Worm (Caenorhabditis elegans) whole organism, L4 larva: Measurements from ENCODE around the gene gly-3.

Experiments
- R02D3.7 ChIP-seq: fragments of 150-350 bp; sonication (generic microtip); optimal IDR thresholded peaks from 3 replicates; lab custom pipeline; 2014; ENCODE audit warnings: missing biosample characterization, missing genetic modification characterization
- T20F7.1 ChIP-seq: fragments of 200-800 bp; sonication (Bioruptor generic); optimal IDR thresholded peaks from 2 replicates; lab custom pipeline; 2018; ENCODE audit warnings: mild to moderate bottlenecking, missing genetic modification characterization, missing compliant biosample characterization
- Y75B8A.6 ChIP-seq: fragments of 200-800 bp; sonication (Bioruptor generic); IDR thresholded peaks from 2 replicates; pipeline ENCODE4 v1.3.6; 2022; ENCODE audit warnings: missing genetic modification reagents, missing genetic modification characterization, missing compliant biosample characterization
- ZK546.5 ChIP-seq, 2 experiments: sonication (generic microtip); optimal IDR thresholded peaks; 2 replicates each; lab custom pipeline; 2017; ENCODE audit warnings: missing biosample characterization in 2 of 2, missing genetic modification characterization in 2 of 2
- aha-1 ChIP-seq: fragments of 150-350 bp; peaks from one replicate; lab custom pipeline; 2014; ENCODE audit warnings: missing biosample characterization, missing genetic modification characterization
- ceh-28 ChIP-seq: fragments of 150-350 bp; optimal IDR thresholded peaks from 2 replicates; lab custom pipeline; 2014; ENCODE audit warnings: missing biosample characterization, missing genetic modification reagents, missing genetic modification characterization
- ctbp-1 ChIP-seq: fragments of 200-800 bp; sonication (Bioruptor generic); IDR thresholded peaks from 2 replicates; pipeline ENCODE4 v1.3.6; 2022; ENCODE audit warnings: missing genetic modification reagents, missing genetic modification characterization, missing compliant biosample characterization
- daf-16 ChIP-seq, 3 experiments: sonication (generic microtip); optimal IDR thresholded peaks; 2 replicates each; lab custom pipeline; 2016 to 2017; ENCODE audit warnings: missing genetic modification characterization in 3 of 3, missing genetic modification reagents in 3 of 3, mild to moderate bottlenecking in 2 of 3, missing compliant biosample characterization in 2 of 3, missing biosample characterization in 1 of 3, moderate library complexity in 1 of 3
- daf-8 ChIP-seq: fragments of 200-800 bp; sonication (Bioruptor generic); IDR thresholded peaks from 2 replicates; pipeline ENCODE4 v1.3.6; 2022; ENCODE audit warnings: missing genetic modification characterization, missing compliant biosample characterization
- dmd-8 ChIP-seq: fragments of 200-800 bp; sonication (Bioruptor generic); IDR thresholded peaks from 2 replicates; pipeline ENCODE4 v1.3.6; 2022; ENCODE audit warnings: missing genetic modification characterization, missing compliant biosample characterization
- dpl-1 ChIP-seq: fragments of 150-350 bp; optimal IDR thresholded peaks from 2 replicates; lab custom pipeline; 2014; ENCODE audit warnings: missing biosample characterization, missing genetic modification reagents, missing genetic modification characterization
- duxl-1 ChIP-seq: sonication (generic microtip); optimal IDR thresholded peaks from 2 replicates; lab custom pipeline; 2016; ENCODE audit warnings: mild to moderate bottlenecking, missing genetic modification characterization, moderate library complexity, missing compliant biosample characterization; ENCODE audit not compliant: poor library complexity
- dve-1 ChIP-seq: sonication (generic microtip); optimal IDR thresholded peaks from 2 replicates; lab custom pipeline; 2017; ENCODE audit warnings: antibody characterized with exemption, mild to moderate bottlenecking, missing genetic modification characterization, missing compliant biosample characterization; ENCODE audit not compliant: insufficient read depth
- fkh-10 ChIP-seq: fragments of 150-350 bp; optimal IDR thresholded peaks from 2 replicates; lab custom pipeline; 2014; ENCODE audit warnings: missing biosample characterization, missing genetic modification reagents, missing genetic modification characterization
- fos-1 ChIP-seq: fragments of 150-350 bp; optimal IDR thresholded peaks from 2 replicates; lab custom pipeline; 2014; ENCODE audit warnings: missing biosample characterization, missing genetic modification characterization
- hif-1 ChIP-seq, 2 experiments: sonication (generic microtip); optimal IDR thresholded peaks; 2 replicates each; lab custom pipeline; 2016 to 2017; ENCODE audit warnings: missing compliant biosample characterization in 2 of 2, missing genetic modification characterization in 2 of 2, missing genetic modification reagents in 2 of 2, missing genotype in 2 of 2, mild to moderate bottlenecking in 1 of 2
- hlh-30 ChIP-seq: sonication (generic microtip); optimal IDR thresholded peaks from 2 replicates; lab custom pipeline; 2017; ENCODE audit warnings: antibody characterized with exemption, mild to moderate bottlenecking, missing genetic modification characterization, missing compliant biosample characterization; ENCODE audit not compliant: insufficient read depth
- jun-1 ChIP-seq: fragments of 150-350 bp; optimal IDR thresholded peaks from 2 replicates; lab custom pipeline; 2014; ENCODE audit warnings: missing biosample characterization, missing genetic modification reagents, missing genetic modification characterization
- lim-7 ChIP-seq: fragments of 200-800 bp; sonication (Bioruptor generic); IDR thresholded peaks from 2 replicates; pipeline ENCODE4 v1.3.6; 2022; ENCODE audit warnings: missing genetic modification characterization, missing compliant biosample characterization
- lin-29 ChIP-seq: fragments of 200-800 bp; sonication (Bioruptor generic); IDR thresholded peaks from 2 replicates; pipeline ENCODE4 v1.3.6; 2022; ENCODE audit warnings: missing genetic modification reagents, missing genetic modification characterization, missing compliant biosample characterization
- lin-38 ChIP-seq: fragments of 200-800 bp; sonication (Bioruptor generic); IDR thresholded peaks from 2 replicates; pipeline ENCODE4 v1.3.6; 2022; ENCODE audit warnings: missing genetic modification reagents, missing genetic modification characterization, missing compliant biosample characterization
- lsy-2 ChIP-seq, 2 experiments: fragments of 150-350 bp in 1 of 2; sonication (generic microtip) in 1 of 2; optimal IDR thresholded peaks; 2 replicates each; lab custom pipeline; 2014 to 2017; ENCODE audit warnings: missing biosample characterization in 2 of 2, missing genetic modification characterization in 2 of 2
- madf-5 ChIP-seq, 2 experiments: fragments of 200-800 bp; sonication (Bioruptor generic); IDR thresholded peaks; 2 replicates each; pipeline ENCODE4 v1.3.6; 2022; ENCODE audit warnings: missing compliant biosample characterization in 2 of 2, missing genetic modification characterization in 2 of 2
- mdl-1 ChIP-seq, 2 experiments: fragments of 150-350 bp in 1 of 2; sonication (generic microtip) in 1 of 2; optimal IDR thresholded peaks; 2 replicates each; lab custom pipeline; 2014 to 2017; ENCODE audit warnings: missing biosample characterization in 2 of 2, missing genetic modification characterization in 2 of 2
- mdt-29 ChIP-seq: fragments of 200-800 bp; sonication (Bioruptor generic); IDR thresholded peaks from 2 replicates; pipeline ENCODE4 v1.3.6; 2022; ENCODE audit warnings: missing genetic modification reagents, missing genetic modification characterization, missing compliant biosample characterization
- mep-1 ChIP-seq: fragments of 150-350 bp; sonication (generic microtip); optimal IDR thresholded peaks from 3 replicates; lab custom pipeline; 2014; ENCODE audit warnings: missing biosample characterization, missing genetic modification characterization
- mes-2 ChIP-seq: sonication (generic microtip); optimal IDR thresholded peaks from 2 replicates; lab custom pipeline; 2016; ENCODE audit warnings: missing genotype, mild to moderate bottlenecking, missing genetic modification characterization, missing compliant biosample characterization; ENCODE audit not compliant: poor library complexity, severe bottlenecking
- nhr-10 ChIP-seq: fragments of 150-350 bp; optimal IDR thresholded peaks from 2 replicates; lab custom pipeline; 2014; ENCODE audit warnings: missing biosample characterization, missing genetic modification characterization
- nhr-28 ChIP-seq: fragments of 150-350 bp; optimal IDR thresholded peaks from 2 replicates; lab custom pipeline; 2014; ENCODE audit warnings: missing biosample characterization, missing genetic modification characterization
- nhr-42 ChIP-seq: fragments of 200-800 bp; sonication (Bioruptor generic); IDR thresholded peaks from 2 replicates; pipeline ENCODE4 v1.3.6; 2022; ENCODE audit warnings: missing genetic modification characterization, missing compliant biosample characterization
- pqm-1 ChIP-seq: sonication (generic microtip); optimal IDR thresholded peaks from 2 replicates; lab custom pipeline; 2017; ENCODE audit warnings: missing biosample characterization, missing genetic modification characterization
- skn-1 ChIP-seq: fragments of 150-350 bp; optimal IDR thresholded peaks from 2 replicates; lab custom pipeline; 2014; ENCODE audit warnings: missing biosample characterization, missing genetic modification characterization
- unc-130 ChIP-seq: sonication (generic microtip); optimal IDR thresholded peaks from 2 replicates; lab custom pipeline; 2016; ENCODE audit warnings: missing genetic modification reagents, missing genetic modification characterization, missing compliant biosample characterization
- unc-62 ChIP-seq, 3 experiments: fragments of 150-350 bp in 1 of 3; sonication (generic microtip); optimal IDR thresholded peaks in 2 of 3; peaks in 1 of 3; 1 replicate in 1 of 3; 2 replicates in 2 of 3; lab custom pipeline; 2014 to 2017; ENCODE audit warnings: missing biosample characterization in 3 of 3, missing genetic modification characterization in 3 of 3, missing genetic modification reagents in 3 of 3, missing genotype in 1 of 3
- ztf-11 ChIP-seq: fragments of 150-350 bp; optimal IDR thresholded peaks from 2 replicates; lab custom pipeline; 2014; ENCODE audit warnings: missing biosample characterization, missing genetic modification characterization
- ztf-7 ChIP-seq: fragments of 150-350 bp; optimal IDR thresholded peaks from 2 replicates; lab custom pipeline; 2014; ENCODE audit warnings: missing biosample characterization, missing genetic modification characterization

Gene gly-3

DNA sequence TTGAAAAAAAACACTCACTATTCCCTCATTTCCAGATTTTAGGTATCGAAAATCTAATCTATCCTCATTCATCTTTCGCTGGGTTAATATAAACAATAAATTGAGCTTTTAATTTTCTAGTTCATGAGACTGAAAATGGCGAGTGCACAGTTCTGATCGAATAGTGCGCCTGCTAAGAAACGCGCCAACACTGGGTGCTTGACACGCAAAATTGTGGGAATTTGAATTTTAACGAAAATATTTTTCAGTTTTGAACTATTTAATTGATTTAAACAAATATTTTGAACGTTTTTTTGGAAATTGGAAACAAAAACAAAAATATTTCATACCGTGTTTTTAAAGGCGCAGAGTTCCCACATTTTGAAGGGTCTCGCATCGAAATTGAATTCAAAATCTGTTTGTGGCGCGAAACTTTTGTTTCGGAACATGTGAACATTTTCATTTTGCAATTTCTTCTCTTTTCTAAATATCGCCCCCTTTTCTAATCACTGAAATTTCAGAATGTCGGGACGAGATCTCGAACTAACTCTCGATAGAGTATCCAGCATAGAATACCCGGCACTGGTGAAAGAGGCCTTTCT is 11.1 kb upstream of the gly-3 start, which contains the start of the genes C29E4.13 and npp-15:
Gene C29E4.13, minus strand, starts transcription at position 169 of the 581 bp plus-strand sequence.
Gene npp-15, plus strand, starts transcription at position 495 of the 581 bp plus-strand sequence.
- TF ChIP-seq ZK546.5 (tag; optimal IDR thresholded peaks at IDR 0.05; lab: Kevin White, UChicago) (no peak), dve-1 (tag; lab: Kevin White, UChicago) (peak; percentile 28), nhr-28 (tag; lab: Kevin White, UChicago) (peak; percentile 34), pqm-1 (tag; lab: Kevin White, UChicago) (peak; percentile 21), madf-5 (GFP tag; IDR thresholded peaks at IDR 0.05; lab: Robert Waterston, UW) (no peak), lim-7 (no peak), unc-130 (peak; percentile 39), lsy-2 (tag; optimal IDR thresholded peaks at IDR 0.05; lab: Kevin White, UChicago) (no peak), jun-1 (no peak), hlh-30 (tag; lab: Kevin White, UChicago) (peak; percentile 12), ztf-7 (no peak), Y75B8A.6 (GFP tag; lab: Robert Waterston, UW) (no peak), fkh-10 (no peak), hif-1 (tag; optimal IDR thresholded peaks at IDR 0.05; lab: Kevin White, UChicago) (no peak), mep-1 (tag; lab: Kevin White, UChicago) (peak; percentile 10), dpl-1 (GFP tag; lab: Kevin White, UChicago) (peak; percentile 81), skn-1 (tag; lab: Kevin White, UChicago) (no peak), daf-16 (GFP tag; optimal IDR thresholded peaks at IDR 0.05; lab: Kevin White, UChicago) (no peak), daf-16 (tag; optimal IDR thresholded peaks at IDR 0.05; lab: Kevin White, UChicago) (peak; percentile 37), lin-38 (GFP tag; lab: Robert Waterston, UW) (peak; percentile 33; the same call in 1 of the 2 replicates), lin-29 (GFP tag; lab: Robert Waterston, UW) (no peak), fos-1 (tag; lab: Kevin White, UChicago) (no peak), mes-2 (peak; percentile 64), ceh-28 (tag; lab: Kevin White, UChicago) (no peak), T20F7.1 (peak; percentile 72), duxl-1 (no peak), mdl-1 (tag; optimal IDR thresholded peaks at IDR 0.05; lab: Kevin White, UChicago) (no peak), mdt-29 (GFP tag; lab: Robert Waterston, UW) (no peak), daf-8 (no peak)

DNA sequence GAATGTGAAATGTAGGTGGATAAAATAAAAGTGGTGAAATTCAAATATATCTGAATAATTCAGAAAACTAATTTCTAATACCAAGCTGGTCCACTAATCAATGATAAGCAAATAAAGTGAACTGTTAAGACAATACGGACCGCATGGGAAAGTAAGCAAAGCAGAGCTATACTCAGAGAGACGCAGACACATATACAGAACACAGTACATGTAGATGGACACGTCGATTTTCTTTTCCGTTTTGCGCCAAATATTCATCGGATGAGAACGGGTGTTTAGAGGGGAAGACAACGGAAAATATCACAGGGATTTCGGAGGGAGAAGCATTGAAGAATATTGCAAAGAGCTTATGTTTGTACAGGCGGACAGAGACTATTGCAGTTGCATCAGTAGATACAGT is 8.4 kb upstream of the gly-3 start:
- peak; percentile 7 for TF ChIP-seq mes-2
- peak; percentile 70 for TF ChIP-seq aha-1 (tag; lab: Kevin White, UChicago)
- TF ChIP-seq nhr-42 = no peak
- TF ChIP-seq ztf-11 (tag; lab: Kevin White, UChicago) = no peak
- no peak for TF ChIP-seq dmd-8 (GFP tag; lab: Robert Waterston, UW)
- TF ChIP-seq jun-1 = no peak
- TF ChIP-seq R02D3.7 = no peak
- no peak for TF ChIP-seq nhr-10 (tag; lab: Kevin White, UChicago)

DNA sequence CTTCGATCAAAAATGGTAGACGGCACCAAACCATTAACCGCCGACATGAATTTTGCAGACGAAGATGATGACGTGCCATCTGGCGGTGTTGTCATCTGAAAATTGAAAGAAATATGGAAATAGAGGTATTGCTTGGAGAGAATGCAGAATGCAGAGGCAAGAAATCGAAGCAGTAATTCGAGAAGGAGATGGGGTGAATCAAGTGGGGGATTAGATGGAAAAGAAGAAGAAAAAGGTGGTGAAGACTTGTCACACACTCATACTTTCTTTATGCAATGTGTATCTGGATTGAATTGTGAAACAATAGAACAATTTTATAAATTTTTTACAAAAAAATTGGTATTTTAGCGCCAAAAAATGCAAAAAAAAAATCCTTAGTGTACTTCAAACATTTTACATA is 7.3 kb upstream of the gly-3 start, which contains the start of gene tag-250:
Gene tag-250, minus strand, starts transcription at position 101 of the 400 bp plus-strand sequence.
- TF ChIP-seq unc-62 (GFP tag; optimal IDR thresholded peaks at IDR 0.05 in 1 of 2; lab: Kevin White, UChicago) (peak in 1 of 2 experiments; percentile 72), unc-62 (tag; optimal IDR thresholded peaks at IDR 0.05; lab: Kevin White, UChicago) (no peak), ctbp-1 (GFP tag; lab: Robert Waterston, UW) (no peak)
